Worm (Caenorhabditis elegans) whole organism, young adult: ENCODE data around the gene best-19.
A peak's percentile ranks its signal among the peaks of the same experiment; 100 is the strongest.

ENCODE experiments used
- B0019.2 ChIP-seq: fragments of 200-800 bp; sonication (Bioruptor generic); conservative IDR thresholded peaks from 2 replicates; pipeline ENCODE4 v1.3.6; 2022; ENCODE audit warnings: missing genetic modification reagents, missing genetic modification characterization, missing compliant biosample characterization
- B0261.1 ChIP-seq: sonication (generic microtip); optimal IDR thresholded peaks from 2 replicates; lab custom pipeline; 2016; ENCODE audit warnings: mild to moderate bottlenecking, missing genetic modification characterization, moderate library complexity, missing compliant biosample characterization
- F23B12.7 ChIP-seq: sonication (generic microtip); optimal IDR thresholded peaks from 2 replicates; lab custom pipeline; 2017; ENCODE audit warnings: missing genetic modification characterization, mild to moderate bottlenecking, missing compliant biosample characterization, antibody characterized with exemption, moderate library complexity; ENCODE audit not compliant: insufficient read depth
- T26A5.8 ChIP-seq: sonication (generic microtip); optimal IDR thresholded peaks from 2 replicates; lab custom pipeline; 2016; ENCODE audit warnings: missing genetic modification characterization, missing compliant biosample characterization
- Y53G8AR.9 ChIP-seq: fragments of 200-800 bp; sonication (Bioruptor generic); conservative IDR thresholded peaks from 2 replicates; pipeline ENCODE4 v1.3.6; 2022; ENCODE audit warnings: missing genetic modification reagents, missing genetic modification characterization, missing compliant biosample characterization
- Y56A3A.18 ChIP-seq: fragments of 200-800 bp; sonication (Bioruptor generic); IDR thresholded peaks from 2 replicates; pipeline ENCODE4 v1.3.6; 2022; ENCODE audit warnings: missing genetic modification reagents, missing genetic modification characterization, missing compliant biosample characterization
- Y67H2A.10 ChIP-seq: fragments of 200-800 bp; sonication (Bioruptor generic); conservative IDR thresholded peaks from 2 replicates; pipeline ENCODE4 v1.3.6; 2022; ENCODE audit warnings: missing genetic modification reagents, missing genetic modification characterization, missing compliant biosample characterization
- Y95B8A.8 ChIP-seq: fragments of 200-800 bp; sonication (Bioruptor generic); IDR thresholded peaks from 2 replicates; pipeline ENCODE4 v1.3.6; 2022; ENCODE audit warnings: missing genetic modification reagents, missing genetic modification characterization, missing compliant biosample characterization
- ZK185.1 ChIP-seq: sonication (generic microtip); optimal IDR thresholded peaks from 2 replicates; lab custom pipeline; 2016; ENCODE audit warnings: mild to moderate bottlenecking, missing genetic modification characterization, missing compliant biosample characterization; ENCODE audit not compliant: poor library complexity, severe bottlenecking
- atf-7 ChIP-seq: sonication (generic microtip); optimal IDR thresholded peaks from 2 replicates; lab custom pipeline; 2017; ENCODE audit warnings: mild to moderate bottlenecking, missing genetic modification characterization, missing compliant biosample characterization
- attf-3 ChIP-seq: fragments of 200-800 bp; sonication (Bioruptor generic); conservative IDR thresholded peaks from 2 replicates; pipeline ENCODE4 v1.3.6; 2022; ENCODE audit warnings: missing genetic modification reagents, missing genetic modification characterization, missing compliant biosample characterization
- attf-5 ChIP-seq: fragments of 200-800 bp; sonication (Bioruptor generic); optimal IDR thresholded peaks from 2 replicates; lab custom pipeline; 2018; ENCODE audit warnings: mild to moderate bottlenecking, missing genetic modification characterization, missing compliant biosample characterization
- attf-6 ChIP-seq: fragments of 200-800 bp; sonication (Bioruptor generic); IDR thresholded peaks from 2 replicates; pipeline ENCODE4 v1.3.6; 2022; ENCODE audit warnings: missing genetic modification reagents, missing genetic modification characterization, missing compliant biosample characterization
- bed-2 ChIP-seq: fragments of 200-800 bp; sonication (Bioruptor generic); IDR thresholded peaks from 2 replicates; pipeline ENCODE4 v1.3.6; 2022; ENCODE audit warnings: missing genetic modification reagents, missing genetic modification characterization, missing compliant biosample characterization
- cebp-1 ChIP-seq, 2 experiments: fragments of 200-800 bp in 1 of 2; sonication (Bioruptor generic) in 1 of 2; sonication (generic microtip) in 1 of 2; IDR thresholded peaks in 1 of 2; optimal IDR thresholded peaks in 1 of 2; 2 replicates each; pipeline versions ENCODE4 v1.3.6 to Lab custom; 2017 to 2022; ENCODE audit warnings: missing compliant biosample characterization in 2 of 2, missing genetic modification characterization in 2 of 2, mild to moderate bottlenecking in 1 of 2, missing genetic modification reagents in 1 of 2, moderate library complexity in 1 of 2
- cebp-2 ChIP-seq: fragments of 200-800 bp; sonication (Bioruptor generic); IDR thresholded peaks from 2 replicates; pipeline ENCODE4 v1.3.6; 2022; ENCODE audit warnings: missing genetic modification characterization, missing compliant biosample characterization
- ceh-79 ChIP-seq: sonication (generic microtip); optimal IDR thresholded peaks from 2 replicates; lab custom pipeline; 2017; ENCODE audit warnings: mild to moderate bottlenecking, missing genetic modification characterization, missing compliant biosample characterization
- egl-18 ChIP-seq: fragments of 200-800 bp; sonication (Bioruptor generic); IDR thresholded peaks from 2 replicates; pipeline ENCODE4 v1.3.6; 2022; ENCODE audit warnings: missing genetic modification reagents, missing genetic modification characterization, missing compliant biosample characterization
- egl-44 ChIP-seq: fragments of 200-800 bp; sonication (Bioruptor generic); IDR thresholded peaks from 2 replicates; pipeline ENCODE4 v1.3.6; 2022; ENCODE audit warnings: missing genetic modification reagents, missing genetic modification characterization, missing compliant biosample characterization
- ekl-4 ChIP-seq: fragments of 200-800 bp; sonication (Bioruptor generic); IDR thresholded peaks from 2 replicates; pipeline ENCODE4 v1.3.6; 2022; ENCODE audit warnings: missing genetic modification reagents, missing genetic modification characterization, missing compliant biosample characterization
- him-1 ChIP-seq: sonication (generic microtip); optimal IDR thresholded peaks from 2 replicates; lab custom pipeline; 2016; ENCODE audit warnings: missing genotype, missing genetic modification reagents, missing genetic modification characterization, missing compliant biosample characterization
- hlh-12 ChIP-seq: sonication (generic microtip); optimal IDR thresholded peaks from 2 replicates; lab custom pipeline; 2016; ENCODE audit warnings: missing genetic modification characterization, missing compliant biosample characterization
- hlh-26 ChIP-seq: fragments of 200-800 bp; sonication (Bioruptor generic); conservative IDR thresholded peaks from 2 replicates; pipeline ENCODE4 v1.3.6; 2022; ENCODE audit warnings: missing genetic modification reagents, missing genetic modification characterization, missing compliant biosample characterization
- hmg-1.2 ChIP-seq: fragments of 200-800 bp; sonication (Bioruptor generic); IDR thresholded peaks from 2 replicates; pipeline ENCODE4 v1.3.6; 2022; ENCODE audit warnings: missing genetic modification reagents, missing genetic modification characterization, missing compliant biosample characterization
- let-526 ChIP-seq: fragments of 200-800 bp; sonication (Bioruptor generic); IDR thresholded peaks from 2 replicates; pipeline ENCODE4 v1.3.6; 2022; ENCODE audit warnings: missing genetic modification reagents, missing genetic modification characterization, missing compliant biosample characterization
- lin-26 ChIP-seq: fragments of 200-800 bp; sonication (Bioruptor generic); IDR thresholded peaks from 2 replicates; pipeline ENCODE4 v1.3.6; 2022; ENCODE audit warnings: missing genetic modification reagents, missing genetic modification characterization, missing compliant biosample characterization
- lin-35 ChIP-seq, 3 experiments: fragments of 150-350 bp in 2 of 3; sonication (generic microtip) in 1 of 3; optimal IDR thresholded peaks; 2 replicates each; lab custom pipeline; 2014 to 2018; ENCODE audit warnings: missing biosample characterization in 3 of 3, missing genetic modification characterization in 3 of 3, missing genetic modification reagents in 3 of 3
- lsy-27 ChIP-seq: sonication (generic microtip); optimal IDR thresholded peaks from 2 replicates; lab custom pipeline; 2017; ENCODE audit warnings: missing genetic modification characterization, mild to moderate bottlenecking, missing compliant biosample characterization, antibody characterized with exemption, missing genotype, borderline replicate concordance; ENCODE audit not compliant: insufficient read depth
- madf-3 ChIP-seq: fragments of 200-800 bp; sonication (Bioruptor generic); IDR thresholded peaks from 2 replicates; pipeline ENCODE4 v1.3.6; 2022; ENCODE audit warnings: missing genetic modification reagents, missing genetic modification characterization, missing compliant biosample characterization
- madf-6 ChIP-seq: fragments of 200-800 bp; sonication (Bioruptor generic); IDR thresholded peaks from 2 replicates; pipeline ENCODE4 v1.3.6; 2022; ENCODE audit warnings: missing genetic modification reagents, missing genetic modification characterization, missing compliant biosample characterization
- madf-8 ChIP-seq: fragments of 200-800 bp; sonication (Bioruptor generic); conservative IDR thresholded peaks from 2 replicates; pipeline ENCODE4 v1.3.6; 2022; ENCODE audit warnings: missing genetic modification reagents, missing genetic modification characterization, missing compliant biosample characterization
- nfyb-1 ChIP-seq: fragments of 200-800 bp; sonication (Bioruptor generic); IDR thresholded peaks from 2 replicates; pipeline ENCODE4 v1.3.6; 2022; ENCODE audit warnings: missing genetic modification reagents, missing genetic modification characterization, missing compliant biosample characterization
- nhr-120 ChIP-seq: fragments of 200-800 bp; sonication (Bioruptor generic); IDR thresholded peaks from 2 replicates; pipeline ENCODE4 v1.3.6; 2022; ENCODE audit warnings: missing genetic modification characterization, missing compliant biosample characterization
- nhr-27 ChIP-seq: fragments of 200-800 bp; sonication (Bioruptor generic); optimal IDR thresholded peaks from 2 replicates; lab custom pipeline; 2018; ENCODE audit warnings: mild to moderate bottlenecking, missing genetic modification characterization, moderate library complexity, missing compliant biosample characterization
- pbrm-1 ChIP-seq: fragments of 200-800 bp; sonication (Bioruptor generic); IDR thresholded peaks from 2 replicates; pipeline ENCODE4 v1.3.6; 2022; ENCODE audit warnings: missing genetic modification reagents, missing genetic modification characterization, missing compliant biosample characterization
- pha-4 ChIP-seq: fragments of 150-350 bp; sonication (generic microtip); optimal IDR thresholded peaks from 2 replicates; lab custom pipeline; 2014; ENCODE audit warnings: missing biosample characterization, missing genetic modification reagents, missing genetic modification characterization
- rpc-1 ChIP-seq, 2 experiments: fragments of 150-350 bp in 1 of 2; sonication (generic microtip) in 1 of 2; optimal IDR thresholded peaks; 2 replicates each; lab custom pipeline; 2014 to 2018; ENCODE audit warnings: missing biosample characterization in 1 of 2, missing genetic modification characterization in 1 of 2, missing genetic modification reagents in 1 of 2, missing genotype in 1 of 2
- sdz-38 ChIP-seq: sonication (generic microtip); optimal IDR thresholded peaks from 2 replicates; lab custom pipeline; 2016; ENCODE audit warnings: missing genotype, missing genetic modification characterization, missing compliant biosample characterization
- somi-1 ChIP-seq: fragments of 200-800 bp; sonication (Bioruptor generic); optimal IDR thresholded peaks from 2 replicates; lab custom pipeline; 2018; ENCODE audit warnings: mild to moderate bottlenecking, missing genetic modification characterization, missing compliant biosample characterization
- unc-62 ChIP-seq: fragments of 150-350 bp; optimal IDR thresholded peaks from 2 replicates; lab custom pipeline; 2014; ENCODE audit warnings: missing biosample characterization, missing genetic modification reagents, missing genetic modification characterization
- ztf-18 ChIP-seq: sonication (generic microtip); optimal IDR thresholded peaks from 2 replicates; lab custom pipeline; 2016; ENCODE audit warnings: missing genotype, mild to moderate bottlenecking, missing genetic modification characterization, missing compliant biosample characterization
- ztf-28 ChIP-seq: fragments of 200-800 bp; sonication (Bioruptor generic); IDR thresholded peaks from 2 replicates; pipeline ENCODE4 v1.3.6; 2022; ENCODE audit warnings: missing genetic modification reagents, missing genetic modification characterization, missing compliant biosample characterization
- ztf-3 ChIP-seq: fragments of 200-800 bp; sonication (Bioruptor generic); optimal IDR thresholded peaks from 2 replicates; lab custom pipeline; 2018; ENCODE audit warnings: mild to moderate bottlenecking, missing genetic modification characterization, missing compliant biosample characterization

Gene best-19

DNA sequence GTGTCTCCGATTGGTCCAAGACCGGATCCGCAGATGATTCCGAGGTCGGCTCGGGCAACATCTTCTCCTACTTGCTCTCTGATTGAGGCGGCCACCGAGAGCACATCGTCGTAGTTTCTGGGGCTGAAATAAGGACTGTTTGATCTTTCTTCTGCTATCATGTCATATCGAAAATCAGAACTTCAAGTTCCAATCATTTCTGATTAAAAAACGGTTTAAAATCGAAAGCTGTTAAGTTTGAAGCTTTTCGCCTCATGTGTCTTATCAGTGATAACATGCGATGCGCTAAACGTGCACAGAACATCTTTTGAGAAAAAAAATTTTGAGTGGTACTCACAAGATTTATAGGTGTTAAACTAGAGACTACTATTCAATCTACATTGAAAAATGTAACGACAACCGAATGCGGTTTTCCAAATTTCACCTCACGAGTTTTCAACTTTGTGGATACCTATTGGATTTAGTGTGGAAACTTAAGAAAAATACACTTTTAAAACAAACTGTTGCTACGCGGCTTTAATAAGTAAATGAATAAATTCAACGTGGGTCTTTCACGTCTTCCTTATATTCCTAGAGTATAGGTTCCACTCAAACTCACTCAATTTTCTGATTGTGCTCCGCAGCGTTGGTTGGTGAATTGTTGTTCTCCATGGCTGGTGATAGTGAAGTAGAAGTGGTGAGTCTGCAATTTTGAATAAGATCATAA lies 10.7 kb downstream of the best-19 start:
- TF ChIP-seq madf-6 (GFP tag; lab: Robert Waterston, UW) (no peak), Y56A3A.18 (GFP tag; lab: Robert Waterston, UW) (no peak), hmg-1.2 (no peak), Y67H2A.10 (GFP tag; lab: Robert Waterston, UW) (no peak), cebp-2 (GFP tag; lab: Robert Waterston, UW) (0 out of 2 replicates have a peak, but pooled peaks have one; percentile 5), let-526 (GFP tag; lab: Robert Waterston, UW) (0 out of 2 replicates have a peak, but pooled peaks have one; percentile 36), madf-8 (no peak), ekl-4 (GFP tag; lab: Robert Waterston, UW) (no peak), egl-18 (GFP tag; lab: Robert Waterston, UW) (no peak), lin-35 (GFP tag; optimal IDR thresholded peaks at IDR 0.05; lab: Kevin White, UChicago) (no peak), T26A5.8 (tag; lab: Kevin White, UChicago) (no peak), hlh-12 (no peak), pbrm-1 (GFP tag; lab: Robert Waterston, UW) (no peak)

DNA sequence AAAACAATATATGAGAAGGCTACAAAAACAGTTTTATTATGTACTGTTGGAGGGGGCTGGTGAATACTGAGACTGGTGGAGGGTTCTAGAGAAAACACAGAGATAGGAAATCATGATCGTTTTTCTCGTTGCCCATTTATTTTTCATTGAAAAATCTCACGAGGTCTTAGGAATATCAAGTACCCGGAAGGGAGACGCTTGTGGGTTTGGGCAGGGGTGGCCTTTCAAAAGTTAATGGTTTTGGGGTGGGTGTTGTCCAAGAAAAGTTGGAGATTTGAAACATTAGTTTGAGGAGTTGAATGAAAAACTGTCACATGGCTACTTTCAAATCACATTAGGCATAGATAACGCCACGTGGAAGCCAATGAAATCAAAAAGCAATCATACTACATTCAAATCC lies 11.3 kb downstream of the best-19 start:
- TF ChIP-seq him-1 (tag; lab: Kevin White, UChicago) (no peak), madf-3 (0 out of 2 replicates have a peak, but pooled peaks have one; percentile 21), lin-26 (0 out of 2 replicates have a peak, but pooled peaks have one; percentile 37), cebp-1 (GFP tag; IDR thresholded peaks at IDR 0.05; lab: Robert Waterston, UW) (no peak), cebp-1 (tag; optimal IDR thresholded peaks at IDR 0.05; lab: Kevin White, UChicago) (peak; percentile 10), attf-5 (GFP tag; lab: Kevin White, UChicago) (peak; percentile 9), nfyb-1 (GFP tag; lab: Robert Waterston, UW) (0 out of 2 replicates have a peak, but pooled peaks have one; percentile 25), nhr-120 (0 out of 2 replicates have a peak, but pooled peaks have one; percentile 17), hlh-12 (no peak)

DNA sequence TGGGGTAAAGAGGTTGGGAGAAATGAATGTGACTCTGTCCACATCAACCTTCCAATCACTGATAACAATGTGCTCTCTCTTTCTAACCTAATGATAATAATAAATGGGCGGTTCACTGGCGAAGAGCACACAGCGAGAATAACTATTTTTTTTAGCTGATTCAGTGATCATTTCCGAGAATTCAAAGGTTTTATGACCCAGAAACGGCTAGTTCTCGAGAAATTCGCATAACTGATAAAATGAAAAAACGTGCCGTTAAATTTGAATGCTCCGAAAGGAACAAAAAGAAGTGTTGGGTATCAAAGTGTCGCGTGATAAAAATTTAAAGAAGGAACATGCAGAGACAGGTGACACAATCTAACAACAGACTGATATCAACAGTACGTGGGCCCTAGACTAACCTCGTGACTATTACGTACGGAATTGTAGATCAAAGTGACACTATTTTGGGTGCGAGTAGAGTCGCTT lies 12.3 kb downstream of the best-19 start:
- no peak for TF ChIP-seq unc-62 (GFP tag; lab: Kevin White, UChicago)
- no peak for TF ChIP-seq pha-4
- no peak for TF ChIP-seq nhr-27 (tag; lab: Kevin White, UChicago)
- no peak for TF ChIP-seq ZK185.1 (tag; lab: Kevin White, UChicago)
- no peak for TF ChIP-seq hlh-26 (GFP tag; lab: Robert Waterston, UW)
- TF ChIP-seq somi-1, result no peak
- no peak; the same call in 1 of the 2 replicates for TF ChIP-seq Y53G8AR.9 (GFP tag; lab: Robert Waterston, UW)
- no peak for TF ChIP-seq T26A5.8 (tag; lab: Kevin White, UChicago)
- TF ChIP-seq atf-7 (tag; lab: Kevin White, UChicago), result peak; percentile 77
- TF ChIP-seq attf-6, result no peak
- TF ChIP-seq sdz-38 (tag; lab: Kevin White, UChicago), result no peak
- TF ChIP-seq Y95B8A.8 (GFP tag; lab: Robert Waterston, UW), result no peak
- no peak for TF ChIP-seq F23B12.7 (tag; lab: Kevin White, UChicago)
- no peak for TF ChIP-seq bed-2 (GFP tag; lab: Robert Waterston, UW)
- no peak for TF ChIP-seq ceh-79 (tag; lab: Kevin White, UChicago)
- TF ChIP-seq attf-3, result no peak
- 0 out of 2 replicates have a peak, but pooled peaks have one; percentile 32 for TF ChIP-seq egl-44 (GFP tag; lab: Robert Waterston, UW)
- TF ChIP-seq B0019.2, result no peak
- TF ChIP-seq attf-5 (GFP tag; lab: Kevin White, UChicago), result no peak
- peak; percentile 0 for TF ChIP-seq ztf-3 (GFP tag; lab: Kevin White, UChicago)
- no peak for TF ChIP-seq lsy-27
- no peak for TF ChIP-seq madf-3
- no peak for TF ChIP-seq B0261.1 (tag; lab: Kevin White, UChicago)
- TF ChIP-seq ztf-18 (tag; lab: Kevin White, UChicago), result no peak
- TF ChIP-seq let-526 (GFP tag; lab: Robert Waterston, UW), result no peak
- TF ChIP-seq lin-35 (GFP tag; optimal IDR thresholded peaks at IDR 0.05; lab: Kevin White, UChicago), result no peak
- no peak for TF ChIP-seq ztf-28
- TF ChIP-seq rpc-1 (optimal IDR thresholded peaks at IDR 0.05; lab: Kevin White, UChicago), result no peak
- TF ChIP-seq rpc-1 (tag; optimal IDR thresholded peaks at IDR 0.05; lab: Kevin White, UChicago), result no peak
